Worm (Caenorhabditis elegans): Measurements from ENCODE around the gene srg-55.

DNA sequence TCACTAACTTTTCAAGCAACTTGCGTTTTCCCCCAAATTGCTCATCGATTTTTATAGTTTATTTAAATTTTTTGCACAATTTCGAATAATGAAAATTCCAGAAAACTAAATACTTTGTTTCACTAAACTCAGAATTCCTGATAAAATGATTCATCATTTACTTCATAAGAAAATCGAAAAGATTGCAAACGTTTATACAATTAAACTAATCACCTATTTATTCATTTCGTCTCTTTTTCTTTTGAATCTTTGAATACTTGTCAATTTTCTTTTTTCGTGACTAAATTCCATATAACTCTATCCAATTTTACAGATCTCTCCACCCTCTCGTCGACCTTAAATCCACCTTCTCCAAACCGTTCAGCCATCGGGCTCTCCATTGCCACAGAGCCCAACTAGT is 8.4 kb upstream of the srg-55 start, which contains the start of gene C30G7.2:
- TF ChIP-seq hmbx-1 (tag; optimal IDR thresholded peaks at IDR 0.05) (no peak), scrt-1 (GFP tag; IDR thresholded peaks at IDR 0.05) (no peak), flt-1 (GFP tag; IDR thresholded peaks at IDR 0.05) (no peak), sea-1 (GFP tag; conservative IDR thresholded peaks at IDR 0.05) (no peak), ama-1 (optimal IDR thresholded peaks at IDR 0.05) (no peak), ets-7 (tag; optimal IDR thresholded peaks at IDR 0.05) (no peak), B0310.2 (tag; optimal IDR thresholded peaks at IDR 0.05) (no peak), ceh-36 (tag; optimal IDR thresholded peaks at IDR 0.05) (no peak), hmg-4 (GFP tag; optimal IDR thresholded peaks at IDR 0.05) (no peak), tbx-37 (GFP tag; conservative IDR thresholded peaks at IDR 0.05) (no peak)

Data from whole organism, early embryonic.